Fruit fly (Drosophila melanogaster): ENCODE data around the gene squ.

The squ gene

dm6 chr2L:16686412-16687043 lies 6.7 kb downstream of the squ start:
- TF ChIP-seq Hnf4 (GFP tag; optimal IDR thresholded peaks at IDR 0.05), result peak; percentile 22
- no peak for TF ChIP-seq CG9705 (GFP tag; optimal IDR thresholded peaks at IDR 0.05)
- no peak for TF ChIP-seq dmrt93B (GFP tag; optimal IDR thresholded peaks at IDR 0.05)
- peak; percentile 59 for TF ChIP-seq CrebA (GFP tag; optimal IDR thresholded peaks at IDR 0.05; ENCODE audit: borderline replicate concordance)
- peak in 1 of 2 experiments; percentile 40 for TF ChIP-seq foxo (GFP tag; optimal IDR thresholded peaks at IDR 0.05)
- TF ChIP-seq HLH106 (tag; optimal IDR thresholded peaks at IDR 0.05), result no peak
- peak; percentile 4 for TF ChIP-seq br (GFP tag; optimal IDR thresholded peaks at IDR 0.05)
- TF ChIP-seq Myc (optimal IDR thresholded peaks at IDR 0.05), result no peak
- TF ChIP-seq Dfd (GFP tag; optimal IDR thresholded peaks at IDR 0.05), result no peak
- no peak for TF ChIP-seq GATAd (GFP tag; optimal IDR thresholded peaks at IDR 0.05)
- no peak for TF ChIP-seq brk (GFP tag; optimal IDR thresholded peaks at IDR 0.05)
- no peak for TF ChIP-seq Dif (GFP tag; optimal IDR thresholded peaks at IDR 0.05; ENCODE audit: partially characterized antibody)
- peak; percentile 41 for TF ChIP-seq Jra (GFP tag; optimal IDR thresholded peaks at IDR 0.05)
- peak; percentile 86 for TF ChIP-seq psq (GFP tag; optimal IDR thresholded peaks at IDR 0.05)
- TF ChIP-seq Rel (GFP tag; optimal IDR thresholded peaks at IDR 0.05), result peak; percentile 55
- peak; percentile 15 for TF ChIP-seq Rel (tag; optimal IDR thresholded peaks at IDR 0.05)
- peak; percentile 41 for TF ChIP-seq woc (GFP tag; optimal IDR thresholded peaks at IDR 0.05)
- TF ChIP-seq lola (GFP tag; optimal IDR thresholded peaks at IDR 0.05), result no peak
- peak; percentile 64 for TF ChIP-seq Sp1 (GFP tag; optimal IDR thresholded peaks at IDR 0.05)
- TF ChIP-seq usp (GFP tag; optimal IDR thresholded peaks at IDR 0.05), result no peak
- TF ChIP-seq Hr83 (GFP tag; optimal IDR thresholded peaks at IDR 0.05; ENCODE audit: poor library complexity, severe bottlenecking), result no peak
- TF ChIP-seq Mio (GFP tag; optimal IDR thresholded peaks at IDR 0.05), result no peak
- TF ChIP-seq tai (GFP tag; optimal IDR thresholded peaks at IDR 0.05), result no peak
- TF ChIP-seq N (GFP tag; optimal IDR thresholded peaks at IDR 0.05), result no peak
- no peak for TF ChIP-seq rgr (GFP tag; optimal IDR thresholded peaks at IDR 0.05)
- peak; percentile 20 for TF ChIP-seq ey (GFP tag; optimal IDR thresholded peaks at IDR 0.05)
- TF ChIP-seq dsf (GFP tag; optimal IDR thresholded peaks at IDR 0.05; ENCODE audit: borderline replicate concordance), result no peak
- TF ChIP-seq Hr78 (GFP tag; optimal IDR thresholded peaks at IDR 0.05), result no peak
- peak in 1 of 2 experiments; percentile 15 for TF ChIP-seq dl (GFP tag; optimal IDR thresholded peaks at IDR 0.05; ENCODE audit: insufficient read depth in 1 of 2, partially characterized antibody in 2 of 2)
- peak; percentile 43 for TF ChIP-seq fru (GFP tag; optimal IDR thresholded peaks at IDR 0.05)
- TF ChIP-seq h (GFP tag; optimal IDR thresholded peaks at IDR 0.05), result peak; percentile 32
- TF ChIP-seq Vsx2 (GFP tag; optimal IDR thresholded peaks at IDR 0.05; ENCODE audit: partially characterized antibody), result no peak
- no peak for TF ChIP-seq jim (GFP tag; optimal IDR thresholded peaks at IDR 0.05)
- no peak for TF ChIP-seq sage (GFP tag; optimal IDR thresholded peaks at IDR 0.05)
- TF ChIP-seq OdsH (GFP tag; optimal IDR thresholded peaks at IDR 0.05), result peak; percentile 34
- TF ChIP-seq CG32264 (GFP tag; optimal IDR thresholded peaks at IDR 0.05), result peak; percentile 16
- no peak for TF ChIP-seq sv (GFP tag; optimal IDR thresholded peaks at IDR 0.05)
- TF ChIP-seq Abd-B (GFP tag; optimal IDR thresholded peaks at IDR 0.05), result no peak
- no peak for TF ChIP-seq pan (optimal IDR thresholded peaks at IDR 0.05)

dm6 chr2L:16687863-16688262 lies 8.0 kb downstream of the squ start:
- TF ChIP-seq dsf (GFP tag; optimal IDR thresholded peaks at IDR 0.05; ENCODE audit: borderline replicate concordance), result no peak
- TF ChIP-seq Jra (GFP tag; optimal IDR thresholded peaks at IDR 0.05), result no peak
- no peak for TF ChIP-seq dmrt93B (GFP tag; optimal IDR thresholded peaks at IDR 0.05)
- TF ChIP-seq tai (GFP tag; optimal IDR thresholded peaks at IDR 0.05), result no peak
- TF ChIP-seq Dif (GFP tag; optimal IDR thresholded peaks at IDR 0.05; ENCODE audit: partially characterized antibody), result no peak

Data from whole organism, wandering third instar larva.